Fruit fly (Drosophila melanogaster) whole organism, wandering third instar larva: Measurements from ENCODE around the gene Ttc1.

ENCODE experiments used
- Jra ChIP-seq: sonication (Bioruptor generic); optimal IDR thresholded peaks from 2 replicates; lab custom pipeline; 2016; ENCODE audit warnings: missing biosample characterization, missing genetic modification characterization
- Sp1 ChIP-seq: fragments of 200-800 bp; sonication (Bioruptor generic); optimal IDR thresholded peaks from 3 replicates; lab custom pipeline; 2019; ENCODE audit warnings: missing biosample characterization, mild to moderate bottlenecking, missing genetic modification characterization, moderate library complexity
- ey ChIP-seq: fragments of 200-800 bp; sonication (Bioruptor generic); optimal IDR thresholded peaks from 2 replicates; lab custom pipeline; 2016; ENCODE audit warnings: missing biosample characterization, missing genetic modification characterization
- lola ChIP-seq: fragments of >200 bp; optimal IDR thresholded peaks from 2 replicates; lab custom pipeline; 2017; ENCODE audit warnings: missing biosample characterization, missing genetic modification characterization
- usp ChIP-seq: fragments of >200 bp; optimal IDR thresholded peaks from 2 replicates; lab custom pipeline; 2017; ENCODE audit warnings: missing biosample characterization, missing genetic modification characterization

DNA sequence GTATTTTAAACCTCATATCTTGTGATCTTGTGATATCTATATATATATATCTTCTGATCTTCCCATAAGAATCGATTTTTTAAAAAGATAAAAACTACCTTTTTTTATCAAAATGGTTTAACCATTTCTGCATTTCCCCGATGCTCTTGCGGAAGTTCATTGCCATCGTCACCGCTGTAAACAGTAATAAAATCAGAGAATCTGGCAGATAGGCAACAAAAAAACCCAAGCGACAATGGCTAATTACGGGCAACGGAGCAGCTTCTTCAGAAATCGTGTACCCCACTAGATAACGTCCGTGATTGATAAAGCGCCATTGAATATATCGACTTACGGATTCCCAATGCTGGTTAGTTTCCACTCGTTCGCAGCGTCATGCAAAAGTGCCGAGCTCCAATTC, 11.4 kb upstream of the Ttc1 start, which contains the start of gene CG10405:
- TF ChIP-seq usp (GFP tag; lab: Kevin White, UChicago) (no peak), Jra (GFP tag; lab: Kevin White, UChicago) (no peak), lola (GFP tag; lab: Kevin White, UChicago) (no peak), ey (GFP tag; lab: Kevin White, UChicago) (no peak), Sp1 (no peak)
